Worm (Caenorhabditis elegans) whole organism, young adult: ENCODE measurements around the gene Y57G7A.6.

Experiments
- C06A6.2 ChIP-seq: fragments of 200-800 bp; sonication (Bioruptor generic); conservative IDR thresholded peaks from 2 replicates; pipeline ENCODE4 v1.3.6; 2022; ENCODE audit warnings: missing genetic modification characterization, missing compliant biosample characterization
- D2030.7 ChIP-seq: fragments of 200-800 bp; sonication (Bioruptor generic); IDR thresholded peaks from 2 replicates; pipeline ENCODE4 v1.3.6; 2022; ENCODE audit warnings: missing genetic modification reagents, missing genetic modification characterization, missing compliant biosample characterization
- F10E7.11 ChIP-seq: sonication (generic microtip); optimal IDR thresholded peaks from 2 replicates; lab custom pipeline; 2017; ENCODE audit warnings: mild to moderate bottlenecking, missing genetic modification characterization, moderate library complexity, missing compliant biosample characterization
- F33H1.4 ChIP-seq: fragments of 200-800 bp; sonication (Bioruptor generic); IDR thresholded peaks from 2 replicates; pipeline ENCODE4 v1.3.6; 2022; ENCODE audit warnings: missing genetic modification reagents, missing genetic modification characterization, missing compliant biosample characterization
- F49E8.2 ChIP-seq: sonication (generic microtip); optimal IDR thresholded peaks from 3 replicates; lab custom pipeline; 2017; ENCODE audit warnings: missing genetic modification characterization, mild to moderate bottlenecking, missing compliant biosample characterization, antibody characterized with exemption, moderate library complexity; ENCODE audit not compliant: insufficient read depth
- T07F8.4 ChIP-seq: sonication (generic microtip); optimal IDR thresholded peaks from 2 replicates; lab custom pipeline; 2016; ENCODE audit warnings: mild to moderate bottlenecking, missing genetic modification characterization, moderate library complexity, missing compliant biosample characterization
- T26A5.8 ChIP-seq: sonication (generic microtip); optimal IDR thresholded peaks from 2 replicates; lab custom pipeline; 2016; ENCODE audit warnings: missing genetic modification characterization, missing compliant biosample characterization
- Y79H2A.3 ChIP-seq: fragments of 200-800 bp; sonication (Bioruptor generic); conservative IDR thresholded peaks from 2 replicates; pipeline ENCODE4 v1.3.6; 2022; ENCODE audit warnings: missing genetic modification reagents, missing genetic modification characterization, missing compliant biosample characterization
- Y95B8A.8 ChIP-seq: fragments of 200-800 bp; sonication (Bioruptor generic); IDR thresholded peaks from 2 replicates; pipeline ENCODE4 v1.3.6; 2022; ENCODE audit warnings: missing genetic modification reagents, missing genetic modification characterization, missing compliant biosample characterization
- ZK185.1 ChIP-seq: sonication (generic microtip); optimal IDR thresholded peaks from 2 replicates; lab custom pipeline; 2016; ENCODE audit warnings: mild to moderate bottlenecking, missing genetic modification characterization, missing compliant biosample characterization; ENCODE audit not compliant: poor library complexity, severe bottlenecking
- athp-1 ChIP-seq: sonication (generic microtip); optimal IDR thresholded peaks from 2 replicates; lab custom pipeline; 2017; ENCODE audit warnings: mild to moderate bottlenecking, missing genetic modification characterization, missing compliant biosample characterization
- ceh-91 ChIP-seq: fragments of 200-800 bp; sonication (Bioruptor generic); IDR thresholded peaks from 2 replicates; pipeline ENCODE4 v1.3.6; 2022; ENCODE audit warnings: missing genetic modification reagents, missing genetic modification characterization, missing compliant biosample characterization
- dox-1 ChIP-seq: fragments of 200-800 bp; sonication (Bioruptor generic); IDR thresholded peaks from 2 replicates; pipeline ENCODE4 v1.3.6; 2022; ENCODE audit warnings: missing genetic modification reagents, missing genetic modification characterization, missing compliant biosample characterization
- efl-1 ChIP-seq: fragments of 150-350 bp; optimal IDR thresholded peaks from 2 replicates; lab custom pipeline; 2014; ENCODE audit warnings: missing biosample characterization, missing genetic modification reagents, missing genetic modification characterization
- egrh-3 ChIP-seq: fragments of 200-800 bp; sonication (Bioruptor generic); IDR thresholded peaks from 2 replicates; pipeline ENCODE4 v1.3.6; 2022; ENCODE audit warnings: missing genetic modification reagents, missing genetic modification characterization, missing compliant biosample characterization
- ekl-4 ChIP-seq: fragments of 200-800 bp; sonication (Bioruptor generic); IDR thresholded peaks from 2 replicates; pipeline ENCODE4 v1.3.6; 2022; ENCODE audit warnings: missing genetic modification reagents, missing genetic modification characterization, missing compliant biosample characterization
- gei-17 ChIP-seq: fragments of 200-800 bp; sonication (Bioruptor generic); optimal IDR thresholded peaks from 2 replicates; lab custom pipeline; 2018; ENCODE audit warnings: mild to moderate bottlenecking, missing genetic modification characterization, missing compliant biosample characterization
- him-1 ChIP-seq: sonication (generic microtip); optimal IDR thresholded peaks from 2 replicates; lab custom pipeline; 2016; ENCODE audit warnings: missing genotype, missing genetic modification reagents, missing genetic modification characterization, missing compliant biosample characterization
- hmg-1.2 ChIP-seq: fragments of 200-800 bp; sonication (Bioruptor generic); IDR thresholded peaks from 2 replicates; pipeline ENCODE4 v1.3.6; 2022; ENCODE audit warnings: missing genetic modification reagents, missing genetic modification characterization, missing compliant biosample characterization
- hmg-20 ChIP-seq: fragments of 200-800 bp; sonication (Bioruptor generic); IDR thresholded peaks from 2 replicates; pipeline ENCODE4 v1.3.6; 2022; ENCODE audit warnings: missing genetic modification reagents, missing genetic modification characterization, missing compliant biosample characterization
- lin-26 ChIP-seq: fragments of 200-800 bp; sonication (Bioruptor generic); IDR thresholded peaks from 2 replicates; pipeline ENCODE4 v1.3.6; 2022; ENCODE audit warnings: missing genetic modification reagents, missing genetic modification characterization, missing compliant biosample characterization
- lin-54 ChIP-seq: fragments of 200-800 bp; sonication (Bioruptor generic); optimal IDR thresholded peaks from 2 replicates; lab custom pipeline; 2018; ENCODE audit warnings: mild to moderate bottlenecking, missing genetic modification characterization, missing compliant biosample characterization
- lsl-1 ChIP-seq: fragments of 200-800 bp; sonication (Bioruptor generic); optimal IDR thresholded peaks from 2 replicates; lab custom pipeline; 2018; ENCODE audit warnings: mild to moderate bottlenecking, missing genetic modification characterization, moderate library complexity, missing compliant biosample characterization
- madf-6 ChIP-seq: fragments of 200-800 bp; sonication (Bioruptor generic); IDR thresholded peaks from 2 replicates; pipeline ENCODE4 v1.3.6; 2022; ENCODE audit warnings: missing genetic modification reagents, missing genetic modification characterization, missing compliant biosample characterization
- madf-8 ChIP-seq: fragments of 200-800 bp; sonication (Bioruptor generic); conservative IDR thresholded peaks from 2 replicates; pipeline ENCODE4 v1.3.6; 2022; ENCODE audit warnings: missing genetic modification reagents, missing genetic modification characterization, missing compliant biosample characterization
- mcd-1 ChIP-seq: fragments of 200-800 bp; sonication (Bioruptor generic); IDR thresholded peaks from 2 replicates; pipeline ENCODE4 v1.3.6; 2022; ENCODE audit warnings: missing genetic modification reagents, missing genetic modification characterization, missing compliant biosample characterization
- mxl-1 ChIP-seq: sonication (generic microtip); optimal IDR thresholded peaks from 2 replicates; lab custom pipeline; 2016; ENCODE audit warnings: missing genetic modification characterization, missing compliant biosample characterization
- nhr-27 ChIP-seq: fragments of 200-800 bp; sonication (Bioruptor generic); optimal IDR thresholded peaks from 2 replicates; lab custom pipeline; 2018; ENCODE audit warnings: mild to moderate bottlenecking, missing genetic modification characterization, moderate library complexity, missing compliant biosample characterization
- nhr-80 ChIP-seq: sonication (generic microtip); optimal IDR thresholded peaks from 2 replicates; lab custom pipeline; 2016; ENCODE audit warnings: missing genetic modification characterization, missing compliant biosample characterization
- pbrm-1 ChIP-seq: fragments of 200-800 bp; sonication (Bioruptor generic); IDR thresholded peaks from 2 replicates; pipeline ENCODE4 v1.3.6; 2022; ENCODE audit warnings: missing genetic modification reagents, missing genetic modification characterization, missing compliant biosample characterization
- pha-4 ChIP-seq: fragments of 150-350 bp; sonication (generic microtip); optimal IDR thresholded peaks from 2 replicates; lab custom pipeline; 2014; ENCODE audit warnings: missing biosample characterization, missing genetic modification reagents, missing genetic modification characterization
- repo-1 ChIP-seq: sonication (generic microtip); optimal IDR thresholded peaks from 2 replicates; lab custom pipeline; 2017; ENCODE audit warnings: mild to moderate bottlenecking, missing genetic modification characterization, missing compliant biosample characterization
- sdz-38 ChIP-seq: sonication (generic microtip); optimal IDR thresholded peaks from 2 replicates; lab custom pipeline; 2016; ENCODE audit warnings: missing genotype, missing genetic modification characterization, missing compliant biosample characterization
- sea-2 ChIP-seq: fragments of 200-800 bp; sonication (Bioruptor generic); IDR thresholded peaks from 2 replicates; pipeline ENCODE4 v1.3.6; 2022; ENCODE audit warnings: missing genetic modification characterization, missing compliant biosample characterization
- snpc-1.3 ChIP-seq: sonication (generic microtip); optimal IDR thresholded peaks from 2 replicates; lab custom pipeline; 2017; ENCODE audit warnings: missing genetic modification characterization, mild to moderate bottlenecking, missing compliant biosample characterization, antibody characterized with exemption, moderate library complexity, missing genotype, missing genetic modification reagents; ENCODE audit not compliant: insufficient read depth
- snpc-3.4 ChIP-seq: sonication (generic microtip); optimal IDR thresholded peaks from 2 replicates; lab custom pipeline; 2017; ENCODE audit warnings: missing genetic modification characterization, mild to moderate bottlenecking, missing compliant biosample characterization, antibody characterized with exemption, moderate library complexity, missing genotype, missing genetic modification reagents
- snpc-4 ChIP-seq, 5 experiments: fragments of 150-350 bp in 1 of 5; sonication (generic microtip) in 4 of 5; optimal IDR thresholded peaks; 2 replicates each; lab custom pipeline; 2014 to 2018; ENCODE audit warnings: missing genetic modification characterization in 5 of 5, missing biosample characterization in 3 of 5, antibody characterized with exemption in 2 of 5, mild to moderate bottlenecking in 2 of 5, missing compliant biosample characterization in 2 of 5, missing genotype in 2 of 5, moderate library complexity in 2 of 5, missing genetic modification reagents in 1 of 5
- tbp1 ChIP-seq: fragments of 200-800 bp; sonication (Bioruptor generic); optimal IDR thresholded peaks from 2 replicates; lab custom pipeline; 2018; ENCODE audit warnings: mild to moderate bottlenecking, missing genetic modification characterization, missing compliant biosample characterization
- xnd-1 ChIP-seq: sonication (generic microtip); optimal IDR thresholded peaks from 2 replicates; lab custom pipeline; 2016; ENCODE audit warnings: missing genotype, missing genetic modification reagents, missing genetic modification characterization, missing compliant biosample characterization
- ztf-22 ChIP-seq: fragments of 200-800 bp; sonication (Bioruptor generic); optimal IDR thresholded peaks from 2 replicates; lab custom pipeline; 2018; ENCODE audit warnings: mild to moderate bottlenecking, missing genetic modification characterization, moderate library complexity, missing compliant biosample characterization
- ztf-28 ChIP-seq: fragments of 200-800 bp; sonication (Bioruptor generic); IDR thresholded peaks from 2 replicates; pipeline ENCODE4 v1.3.6; 2022; ENCODE audit warnings: missing genetic modification reagents, missing genetic modification characterization, missing compliant biosample characterization

The Y57G7A.6 gene

DNA sequence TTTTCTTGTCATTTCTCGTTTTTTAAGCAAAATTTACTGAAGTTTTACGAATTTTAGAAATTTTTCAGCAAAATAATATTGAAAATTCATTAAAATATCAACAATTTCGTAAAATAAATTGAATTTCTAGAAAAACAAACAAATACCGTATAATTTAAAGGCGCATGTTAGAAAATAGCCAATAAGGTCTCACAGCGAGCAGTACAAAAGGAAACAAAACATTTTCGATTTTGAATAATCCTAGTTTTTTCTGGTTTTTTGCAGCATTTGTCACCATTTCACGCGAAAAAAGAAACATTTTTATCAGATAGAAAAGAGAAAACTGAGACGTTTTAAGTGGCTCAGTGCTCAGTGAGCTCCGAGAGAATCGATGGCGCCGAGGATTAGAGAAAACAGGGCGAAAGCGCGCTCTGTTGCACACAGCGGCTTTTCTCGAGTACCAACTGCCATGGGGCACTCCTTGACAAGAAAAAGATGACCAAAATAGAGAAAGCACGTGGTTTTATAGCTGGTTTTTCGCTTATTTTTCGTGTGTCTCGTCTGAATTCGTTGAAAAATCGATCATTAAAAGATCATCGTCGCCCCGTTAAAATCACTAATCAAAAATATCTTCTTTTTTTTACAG is 24.6 kb upstream of the Y57G7A.6 start, which contains the start of the genes alh-6 and fcho-1 (continued):
- TF ChIP-seq sdz-38 (tag; lab: Kevin White, UChicago) (no peak), hmg-20 (GFP tag; lab: Robert Waterston, UW) (no peak), Y95B8A.8 (no peak), lsl-1 (GFP tag; lab: Kevin White, UChicago) (peak; percentile 87), him-1 (tag; lab: Kevin White, UChicago) (no peak), snpc-3.4 (tag; lab: Kevin White, UChicago) (no peak), lin-26 (GFP tag; lab: Robert Waterston, UW) (no peak), hmg-1.2 (GFP tag; lab: Robert Waterston, UW) (peak; percentile 8; the same call in 1 of the 2 replicates), ztf-22 (no peak), nhr-27 (no peak), F33H1.4 (GFP tag; lab: Robert Waterston, UW) (peak; percentile 84), pbrm-1 (GFP tag; lab: Robert Waterston, UW) (no peak), dox-1 (peak; percentile 38; the same call in 1 of the 2 replicates), nhr-80 (no peak), egrh-3 (GFP tag; lab: Robert Waterston, UW) (no peak), C06A6.2 (GFP tag; lab: Robert Waterston, UW) (no peak), athp-1 (tag; lab: Kevin White, UChicago) (no peak), gei-17 (GFP tag; lab: Kevin White, UChicago) (no peak), T26A5.8 (no peak), D2030.7 (GFP tag; lab: Robert Waterston, UW) (peak; percentile 46), repo-1 (tag; lab: Kevin White, UChicago) (no peak), pha-4 (tag; lab: Kevin White, UChicago) (no peak), T07F8.4 (tag; lab: Kevin White, UChicago) (no peak), ztf-28 (no peak), ZK185.1 (tag; lab: Kevin White, UChicago) (no peak), Y79H2A.3 (GFP tag; lab: Robert Waterston, UW) (no peak)

DNA sequence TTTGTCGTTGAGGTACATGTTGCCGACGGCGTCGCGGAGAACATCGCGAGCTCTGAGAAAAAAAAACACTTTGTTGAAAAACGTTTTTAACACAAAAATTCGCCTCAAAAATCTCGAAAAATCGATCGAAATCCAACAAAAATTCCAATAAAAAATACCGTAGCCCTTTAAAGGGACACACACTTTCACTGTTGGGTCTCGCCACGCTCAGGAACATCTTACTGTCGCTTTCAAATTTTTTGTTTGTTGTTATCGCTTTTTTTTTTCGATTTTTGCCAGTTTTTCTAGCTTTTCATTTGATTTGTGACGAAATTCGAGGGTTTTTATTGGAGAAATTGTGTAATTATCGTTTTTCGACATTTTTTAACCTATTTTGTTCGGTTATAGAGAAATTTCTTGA is 21.1 kb upstream of the Y57G7A.6 start:
- no peak for TF ChIP-seq F10E7.11 (tag; lab: Kevin White, UChicago)
- peak; percentile 72 for TF ChIP-seq D2030.7 (GFP tag; lab: Robert Waterston, UW)
- peak; percentile 94 for TF ChIP-seq F33H1.4 (GFP tag; lab: Robert Waterston, UW)
- peak; percentile 5 for TF ChIP-seq snpc-1.3
- TF ChIP-seq lsl-1 (GFP tag; lab: Kevin White, UChicago) = peak; percentile 96
- TF ChIP-seq hmg-1.2 (GFP tag; lab: Robert Waterston, UW) = 0 out of 2 replicates have a peak, but pooled peaks have one; percentile 9
- TF ChIP-seq him-1 (tag; lab: Kevin White, UChicago) = peak; percentile 20
- TF ChIP-seq T07F8.4 (tag; lab: Kevin White, UChicago) = no peak
- TF ChIP-seq F49E8.2 (tag; lab: Kevin White, UChicago) = peak; percentile 56
- peak; percentile 73 for TF ChIP-seq madf-8
- TF ChIP-seq mcd-1 (GFP tag; lab: Robert Waterston, UW) = peak; percentile 45; the same call in 1 of the 2 replicates
- 0 out of 2 replicates have a peak, but pooled peaks have one; percentile 34 for TF ChIP-seq ekl-4 (GFP tag; lab: Robert Waterston, UW)
- peak; percentile 61 for TF ChIP-seq snpc-3.4 (tag; lab: Kevin White, UChicago)
- TF ChIP-seq sea-2 (GFP tag; lab: Robert Waterston, UW) = no peak
- peak; percentile 9 for TF ChIP-seq tbp1 (GFP tag; lab: Kevin White, UChicago)
- TF ChIP-seq ceh-91 (GFP tag; lab: Robert Waterston, UW) = peak; percentile 61; the same call in 1 of the 2 replicates
- no peak for TF ChIP-seq mxl-1 (tag; lab: Kevin White, UChicago)
- peak; percentile 96 for TF ChIP-seq xnd-1 (tag; lab: Kevin White, UChicago)
- peak; percentile 35 for TF ChIP-seq efl-1
- peak; percentile 94 for TF ChIP-seq madf-6 (GFP tag; lab: Robert Waterston, UW)
- TF ChIP-seq lin-54 (GFP tag; lab: Kevin White, UChicago) = peak; percentile 80
- no peak for TF ChIP-seq snpc-4 (GFP tag; optimal IDR thresholded peaks at IDR 0.05; lab: Kevin White, UChicago)
- TF ChIP-seq snpc-4 (tag; optimal IDR thresholded peaks at IDR 0.05; lab: Kevin White, UChicago) = no peak
